Fruit fly (Drosophila melanogaster): ENCODE measurements around the gene mTerf5.

Gene mTerf5

DNA sequence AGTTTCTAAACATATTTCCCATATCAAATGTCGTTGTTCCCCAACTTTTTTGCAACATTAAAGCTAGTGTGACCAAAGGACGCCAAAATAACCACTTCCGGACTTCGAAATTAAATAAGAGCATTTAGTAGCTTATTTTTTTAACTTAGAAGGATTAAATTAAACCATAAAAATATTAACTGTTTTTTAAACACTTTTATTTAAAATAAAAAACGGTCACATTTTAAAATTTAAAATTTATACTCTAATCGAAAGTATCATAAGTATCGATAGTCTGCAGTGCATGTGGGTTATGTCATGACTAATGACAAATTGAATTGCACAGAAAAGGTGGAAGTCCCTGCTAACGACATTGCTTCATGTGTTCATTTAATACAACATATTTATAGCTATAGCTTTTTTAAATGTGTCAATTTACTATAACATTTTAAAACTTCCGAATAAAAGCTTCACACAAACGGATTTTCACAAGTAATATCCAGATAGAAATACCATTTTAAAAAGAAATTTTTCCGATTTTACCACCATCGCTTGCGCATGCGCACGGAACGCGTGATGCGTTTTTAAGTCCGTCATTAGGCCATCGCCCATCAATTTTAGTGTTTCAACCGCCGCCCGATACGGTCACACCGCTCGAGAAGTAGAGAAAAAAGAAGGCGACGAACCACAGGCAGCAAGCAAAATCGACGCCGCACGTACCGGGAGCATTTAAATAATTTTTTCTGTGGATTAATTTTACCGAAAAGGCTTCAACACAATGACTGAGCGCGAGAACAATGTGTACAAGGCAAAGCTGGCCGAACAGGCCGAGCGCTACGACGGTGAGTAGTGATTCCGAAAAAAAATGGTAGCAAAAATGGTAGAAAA lies 18.8 kb upstream of the mTerf5 start, which contains the start of the genes CG7156 and 14-3-3epsilon (continued):
- TF ChIP-seq lola (GFP tag; optimal IDR thresholded peaks at IDR 0.05) (peak in 1 of 3 experiments; percentile 57), en (GFP tag; optimal IDR thresholded peaks at IDR 0.05) (no peak), klu (GFP tag; IDR thresholded peaks at IDR 0.05) (no peak), D19A (tag; optimal IDR thresholded peaks at IDR 0.05) (no peak), chm (GFP tag; IDR thresholded peaks at IDR 0.05) (peak; percentile 77), schlank (tag; optimal IDR thresholded peaks at IDR 0.05) (no peak), CG11398 (GFP tag; optimal IDR thresholded peaks at IDR 0.05) (no peak), emc (GFP tag; optimal IDR thresholded peaks at IDR 0.05) (no peak), tap (tag; optimal IDR thresholded peaks at IDR 0.05) (peak; percentile 16), CG10147 (GFP tag; optimal IDR thresholded peaks at IDR 0.05) (no peak), CG3281 (GFP tag; optimal IDR thresholded peaks at IDR 0.05) (no peak), CG32532 (GFP tag; IDR thresholded peaks at IDR 0.05) (peak; percentile 57; the same call in 1 of the 2 replicates), CG13287 (GFP tag; IDR thresholded peaks at IDR 0.05; ENCODE audit: partially characterized antibody) (peak; percentile 59), Hmx (GFP tag; optimal IDR thresholded peaks at IDR 0.05) (peak; percentile 12), CG3407 (GFP tag; optimal IDR thresholded peaks at IDR 0.05) (no peak), CoRest (tag; optimal IDR thresholded peaks at IDR 0.05) (peak; percentile 66), CG4424 (GFP tag; optimal IDR thresholded peaks at IDR 0.05) (peak; percentile 24), bbx (GFP tag; IDR thresholded peaks at IDR 0.05; ENCODE audit: partially characterized antibody) (peak; percentile 49), Gsc (GFP tag; IDR thresholded peaks at IDR 0.05) (no peak), Hmr (GFP tag; optimal IDR thresholded peaks at IDR 0.05) (peak; percentile 46), Lhr (GFP tag; optimal IDR thresholded peaks at IDR 0.05) (peak; percentile 92), pan (optimal IDR thresholded peaks at IDR 0.05) (no peak), pan (GFP tag; optimal IDR thresholded peaks at IDR 0.05 in 1 of 2, IDR thresholded peaks at IDR 0.05 in 1 of 2) (peak in 1 of 2 experiments; percentile 59), CG1832 (GFP tag; optimal IDR thresholded peaks at IDR 0.05) (no peak), CG14710 (tag; optimal IDR thresholded peaks at IDR 0.05) (peak; percentile 92), Stat92E (GFP tag; optimal IDR thresholded peaks at IDR 0.05) (peak in 1 of 3 experiments; percentile 63), abd-A (tag; optimal IDR thresholded peaks at IDR 0.05) (no peak), rib (GFP tag; IDR thresholded peaks at IDR 0.05) (no peak), cas (GFP tag; IDR thresholded peaks at IDR 0.05) (no peak), CG9437 (GFP tag; optimal IDR thresholded peaks at IDR 0.05) (peak; percentile 8), CG1647 (GFP tag; optimal IDR thresholded peaks at IDR 0.05) (no peak), kni (GFP tag; optimal IDR thresholded peaks at IDR 0.05) (no peak), mld (GFP tag; IDR thresholded peaks at IDR 0.05; ENCODE audit: partially characterized antibody) (0 out of 3 replicates have a peak, but pooled peaks have one; percentile 26), CG32767 (GFP tag; IDR thresholded peaks at IDR 0.05) (peak; percentile 63), CG34224 (GFP tag; IDR thresholded peaks at IDR 0.05; ENCODE audit: partially characterized antibody) (peak; percentile 18; the same call in 1 of the 3 replicates), CG3726 (GFP tag; IDR thresholded peaks at IDR 0.05) (no peak), Bgb (GFP tag; IDR thresholded peaks at IDR 0.05; ENCODE audit: partially characterized antibody) (0 out of 2 replicates have a peak, but pooled peaks have one; percentile 51), gsb-n (tag; optimal IDR thresholded peaks at IDR 0.05) (peak; percentile 37), CG6765 (GFP tag; optimal IDR thresholded peaks at IDR 0.05) (no peak), CG10654 (GFP tag; optimal IDR thresholded peaks at IDR 0.05) (peak; percentile 30), CG14050 (GFP tag; IDR thresholded peaks at IDR 0.05) (no peak), btn (GFP tag; optimal IDR thresholded peaks at IDR 0.05) (no peak), p53 (GFP tag; optimal IDR thresholded peaks at IDR 0.05) (peak; percentile 57)
